Worm (Caenorhabditis elegans): ENCODE measurements around the gene T28C6.7.

ce11 chrIV:8816617-8817016, 11.0 kb upstream of the T28C6.7 start:
- TF ChIP-seq lin-39 (tag; optimal IDR thresholded peaks at IDR 0.05) (no peak), nhr-12 (tag; optimal IDR thresholded peaks at IDR 0.05) (no peak), skn-1 (tag; optimal IDR thresholded peaks at IDR 0.05) (no peak), sem-4 (tag; optimal IDR thresholded peaks at IDR 0.05) (no peak), zag-1 (tag; optimal IDR thresholded peaks at IDR 0.05) (no peak), ceh-82 (tag; optimal IDR thresholded peaks at IDR 0.05) (no peak), dmd-4 (tag; optimal IDR thresholded peaks at IDR 0.05) (no peak), mdl-1 (tag; optimal IDR thresholded peaks at IDR 0.05) (no peak), nhr-21 (tag; optimal IDR thresholded peaks at IDR 0.05) (no peak), ceh-16 (tag; optimal IDR thresholded peaks at IDR 0.05) (no peak), snpc-4 (tag; optimal IDR thresholded peaks at IDR 0.05) (no peak), blmp-1 (tag; optimal IDR thresholded peaks at IDR 0.05; ENCODE audit: insufficient read depth) (no peak), lsy-2 (tag; optimal IDR thresholded peaks at IDR 0.05) (no peak)

Data from whole organism, L2 larva.